Fruit fly (Drosophila melanogaster) whole organism: Measurements from ENCODE around the gene SNRPG.

ENCODE experiments used
- CG8478 ChIP-seq: fragments of >200 bp; optimal IDR thresholded peaks from 2 replicates; lab custom pipeline; 2018; ENCODE audit warnings: inconsistent platforms
- Dll ChIP-seq: fragments of >200 bp; optimal IDR thresholded peaks from 2 replicates; lab custom pipeline; 2017
- EcR ChIP-seq, 2 experiments: fragments of >200 bp; optimal IDR thresholded peaks; 2 replicates each; lab custom pipeline; 2017; ENCODE audit warnings: missing biosample characterization in 2 of 2, missing genetic modification characterization in 2 of 2, missing genetic modification reagents in 2 of 2
- psq ChIP-seq: fragments of >200 bp; optimal IDR thresholded peaks from 2 replicates; lab custom pipeline; 2017
- usp ChIP-seq: fragments of >200 bp; optimal IDR thresholded peaks from 2 replicates; lab custom pipeline; 2017; ENCODE audit warnings: missing biosample characterization, missing genetic modification characterization, mixed read lengths

DNA sequence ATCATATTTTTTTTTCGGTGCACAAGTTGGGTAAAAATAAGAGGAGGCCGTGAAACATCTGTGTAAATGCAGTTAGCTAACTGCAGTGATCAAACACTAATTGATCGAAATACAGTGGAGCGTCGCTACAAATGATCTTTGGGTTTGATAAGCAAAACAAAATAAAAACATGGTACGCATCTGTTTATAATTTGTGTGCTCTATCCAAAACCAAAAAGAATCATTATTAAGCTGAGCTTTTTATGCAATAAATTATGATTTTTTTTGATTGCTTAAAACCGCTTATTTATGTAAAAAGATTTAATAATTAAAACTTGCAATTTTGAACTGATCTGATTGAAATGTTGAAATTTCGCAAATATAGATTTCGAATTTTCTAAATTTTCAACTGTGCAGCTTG lies 30.0 kb upstream of the SNRPG start:
- TF ChIP-seq usp (GFP tag; lab: Kevin White, UChicago), result no peak
- TF ChIP-seq Dll (lab: Kevin White, UChicago), result no peak
- no peak for TF ChIP-seq CG8478
- TF ChIP-seq psq (lab: Kevin White, UChicago), result no peak
- TF ChIP-seq EcR (GFP tag; optimal IDR thresholded peaks at IDR 0.05; lab: Kevin White, UChicago), result no peak
